Worm (Caenorhabditis elegans): ENCODE data around the gene dmsr-12.

- no peak for TF ChIP-seq nhr-11 (tag; optimal IDR thresholded peaks at IDR 0.05)
- no peak for TF ChIP-seq pqm-1 (tag; optimal IDR thresholded peaks at IDR 0.05)
- no peak for TF ChIP-seq pag-3 (tag; optimal IDR thresholded peaks at IDR 0.05; ENCODE audit: borderline replicate concordance)
- TF ChIP-seq fkh-10 (GFP tag; optimal IDR thresholded peaks at IDR 0.05) = no peak
- TF ChIP-seq dve-1 (tag; optimal IDR thresholded peaks at IDR 0.05) = no peak
- no peak for TF ChIP-seq fkh-6 (tag; optimal IDR thresholded peaks at IDR 0.05)
- no peak for TF ChIP-seq K02D7.2 (tag; optimal IDR thresholded peaks at IDR 0.05)
- no peak for TF ChIP-seq C08G9.2 (tag; optimal IDR thresholded peaks at IDR 0.05)
- no peak for TF ChIP-seq ahr-1 (tag; optimal IDR thresholded peaks at IDR 0.05)
These were observed 37.7 kb downstream of the dmsr-12 start, which contains the start of the genes T25F10.1 and clik-1 for ce11 chrV:6768452-6768929.
